Fruit fly (Drosophila melanogaster): Measurements from ENCODE around the gene GCS1.

The GCS1 gene

dm6 chrX:11393003-11393620, 45.3 kb upstream of the GCS1 start (continued):
- 0 out of 2 replicates have a peak, but pooled peaks have one; percentile 5 for TF ChIP-seq CG14014 (GFP tag; IDR thresholded peaks at IDR 0.05)
- no peak for TF ChIP-seq NC2β (GFP tag; optimal IDR thresholded peaks at IDR 0.05)
- TF ChIP-seq BtbVII (GFP tag; optimal IDR thresholded peaks at IDR 0.05), result no peak
- no peak for TF ChIP-seq p53 (GFP tag; optimal IDR thresholded peaks at IDR 0.05)
- TF ChIP-seq CG16813 (GFP tag; IDR thresholded peaks at IDR 0.05; ENCODE audit: partially characterized antibody), result no peak
- no peak for TF ChIP-seq CG18011 (GFP tag; optimal IDR thresholded peaks at IDR 0.05)
- TF ChIP-seq ap (GFP tag; IDR thresholded peaks at IDR 0.05), result no peak
- TF ChIP-seq CG12299 (tag; optimal IDR thresholded peaks at IDR 0.05), result no peak
- no peak for TF ChIP-seq CG17568 (GFP tag; optimal IDR thresholded peaks at IDR 0.05)
- TF ChIP-seq CHES-1-like (GFP tag; optimal IDR thresholded peaks at IDR 0.05), result no peak
- TF ChIP-seq al (GFP tag; IDR thresholded peaks at IDR 0.05), result no peak
- TF ChIP-seq tna (GFP tag; IDR thresholded peaks at IDR 0.05; ENCODE audit: partially characterized antibody), result no peak
- no peak for TF ChIP-seq dpn (GFP tag; optimal IDR thresholded peaks at IDR 0.05)
- no peak for TF ChIP-seq rib (GFP tag; IDR thresholded peaks at IDR 0.05)
- no peak for TF ChIP-seq CG32772 (GFP tag; IDR thresholded peaks at IDR 0.05)
- no peak for TF ChIP-seq Gsc (GFP tag; IDR thresholded peaks at IDR 0.05)
- no peak for TF ChIP-seq nau (GFP tag; optimal IDR thresholded peaks at IDR 0.05)
- TF ChIP-seq CG8290 (GFP tag; optimal IDR thresholded peaks at IDR 0.05), result no peak
- no peak for TF ChIP-seq CG8290 (tag; optimal IDR thresholded peaks at IDR 0.05)
- TF ChIP-seq usp (GFP tag; optimal IDR thresholded peaks at IDR 0.05), result no peak
- TF ChIP-seq sd (tag; optimal IDR thresholded peaks at IDR 0.05), result peak; percentile 96
- TF ChIP-seq Taf1 (GFP tag; IDR thresholded peaks at IDR 0.05), result no peak
- no peak for TF ChIP-seq stwl (tag; optimal IDR thresholded peaks at IDR 0.05)
- peak; percentile 47 for TF ChIP-seq HmgZ (tag; optimal IDR thresholded peaks at IDR 0.05)
- TF ChIP-seq CG10147 (GFP tag; optimal IDR thresholded peaks at IDR 0.05), result no peak
- TF ChIP-seq CG17612 (GFP tag; IDR thresholded peaks at IDR 0.05), result no peak
- TF ChIP-seq sug (tag; optimal IDR thresholded peaks at IDR 0.05), result peak; percentile 24
- no peak for TF ChIP-seq unc-4 (GFP tag; IDR thresholded peaks at IDR 0.05; ENCODE audit: partially characterized antibody)
- no peak for TF ChIP-seq CG1603 (tag; optimal IDR thresholded peaks at IDR 0.05)
- no peak for TF ChIP-seq CG8944 (GFP tag; optimal IDR thresholded peaks at IDR 0.05)
- no peak for TF ChIP-seq twi (tag; optimal IDR thresholded peaks at IDR 0.05)
- no peak for TF ChIP-seq CG12744 (GFP tag; optimal IDR thresholded peaks at IDR 0.05)
- TF ChIP-seq CG13424 (tag; optimal IDR thresholded peaks at IDR 0.05), result peak; percentile 23
- TF ChIP-seq CG11247 (GFP tag; IDR thresholded peaks at IDR 0.05), result no peak
- TF ChIP-seq Poxn (GFP tag; IDR thresholded peaks at IDR 0.05), result no peak
- no peak for TF ChIP-seq HmgD (GFP tag; optimal IDR thresholded peaks at IDR 0.05)
- no peak for TF ChIP-seq onecut (GFP tag; IDR thresholded peaks at IDR 0.05)
- 0 out of 2 replicates have a peak, but pooled peaks have one; percentile 55 for TF ChIP-seq Rfx (GFP tag; IDR thresholded peaks at IDR 0.05)
- TF ChIP-seq CG3407 (GFP tag; optimal IDR thresholded peaks at IDR 0.05), result no peak
- TF ChIP-seq CG6175 (GFP tag; IDR thresholded peaks at IDR 0.05), result no peak
- TF ChIP-seq CG17186 (GFP tag; optimal IDR thresholded peaks at IDR 0.05), result no peak
- no peak for TF ChIP-seq otp (GFP tag; IDR thresholded peaks at IDR 0.05)
- no peak for TF ChIP-seq disco-r (GFP tag; optimal IDR thresholded peaks at IDR 0.05)
- no peak for TF ChIP-seq dm (GFP tag; optimal IDR thresholded peaks at IDR 0.05)
- TF ChIP-seq CG2875 (GFP tag; optimal IDR thresholded peaks at IDR 0.05), result no peak
- TF ChIP-seq CG7745 (tag; optimal IDR thresholded peaks at IDR 0.05), result no peak
- no peak for TF ChIP-seq CG18599 (GFP tag; optimal IDR thresholded peaks at IDR 0.05)
- TF ChIP-seq CG10543 (GFP tag; optimal IDR thresholded peaks at IDR 0.05), result peak; percentile 32
- TF ChIP-seq CG6765 (GFP tag; optimal IDR thresholded peaks at IDR 0.05), result no peak
- TF ChIP-seq org-1 (GFP tag; optimal IDR thresholded peaks at IDR 0.05), result no peak
- no peak for TF ChIP-seq CG10959 (GFP tag; IDR thresholded peaks at IDR 0.05)
